Worm (Caenorhabditis elegans) whole organism, midembryonic: Measurements from ENCODE around the gene nhr-100.

Source experiments
- T22C8.4 ChIP-seq: fragments of 200-800 bp; sonication (Bioruptor generic); IDR thresholded peaks from 2 replicates; pipeline ENCODE4 v1.3.6; 2022; ENCODE audit warnings: missing genetic modification characterization, missing compliant biosample characterization
- cog-1 ChIP-seq: sonication (generic microtip); optimal IDR thresholded peaks from 2 replicates; lab custom pipeline; 2016; ENCODE audit warnings: missing genetic modification characterization, missing compliant biosample characterization
- flt-1 ChIP-seq: fragments of 200-800 bp; sonication (Bioruptor generic); IDR thresholded peaks from 2 replicates; pipeline ENCODE4 v1.3.6; 2022; ENCODE audit warnings: missing genetic modification characterization, missing compliant biosample characterization
- klf-2 ChIP-seq: fragments of 200-800 bp; sonication (Bioruptor generic); conservative IDR thresholded peaks from 2 replicates; pipeline ENCODE4 v1.3.6; 2022; ENCODE audit warnings: missing genetic modification reagents, missing genetic modification characterization, missing compliant biosample characterization
- med-1 ChIP-seq: sonication (generic microtip); optimal IDR thresholded peaks from 2 replicates; lab custom pipeline; 2017; ENCODE audit warnings: missing genetic modification characterization, mild to moderate bottlenecking, missing compliant biosample characterization, antibody characterized with exemption, missing genetic modification reagents; ENCODE audit not compliant: insufficient read depth
- ref-1 ChIP-seq: fragments of 200-800 bp; sonication (Bioruptor generic); conservative IDR thresholded peaks from 2 replicates; pipeline ENCODE4 v1.3.6; 2022; ENCODE audit warnings: missing genetic modification reagents, missing genetic modification characterization, missing compliant biosample characterization
- tab-1 ChIP-seq: fragments of 200-800 bp; sonication (Bioruptor generic); IDR thresholded peaks from 2 replicates; pipeline ENCODE4 v1.3.6; 2022; ENCODE audit warnings: missing genetic modification characterization, missing compliant biosample characterization
- ztf-23 ChIP-seq: fragments of 200-800 bp; sonication (Bioruptor generic); IDR thresholded peaks from 2 replicates; pipeline ENCODE4 v1.3.6; 2022; ENCODE audit warnings: missing genetic modification reagents, missing genetic modification characterization, missing compliant biosample characterization
- ztf-29 ChIP-seq: fragments of 200-800 bp; sonication (Bioruptor generic); IDR thresholded peaks from 2 replicates; pipeline ENCODE4 v1.3.6; 2022; ENCODE audit warnings: missing genetic modification reagents, missing genetic modification characterization, missing compliant biosample characterization

- no peak for TF ChIP-seq ztf-23
- no peak for TF ChIP-seq ref-1 (GFP tag; lab: Robert Waterston, UW)
- no peak for TF ChIP-seq cog-1 (tag; lab: Kevin White, UChicago)
- TF ChIP-seq T22C8.4: no peak
- no peak for TF ChIP-seq flt-1 (GFP tag; lab: Robert Waterston, UW)
- no peak for TF ChIP-seq med-1 (GFP tag; lab: Kevin White, UChicago)
- no peak for TF ChIP-seq ztf-29 (GFP tag; lab: Robert Waterston, UW)
- TF ChIP-seq klf-2 (GFP tag; lab: Robert Waterston, UW): no peak
- no peak for TF ChIP-seq tab-1 (GFP tag; lab: Robert Waterston, UW)
Observed at ce11 chrIV:9738194-9738593, 9.7 kb downstream of the nhr-100 start, which contains the start of gene C28D4.10.
